Fruit fly (Drosophila melanogaster): ENCODE measurements around the gene yellow-e.
A peak's percentile ranks its signal among the peaks of the same experiment; 100 is the strongest.

dm6 chr3R:13406898-13407297 lies 8.2 kb downstream of the yellow-e start, which contains the start of gene yellow-e2:
- peak; percentile 55 for TF ChIP-seq svp (GFP tag)
- TF ChIP-seq CG6808 (GFP tag; optimal IDR thresholded peaks at IDR 0.05) = no peak
- TF ChIP-seq ss (GFP tag; optimal IDR thresholded peaks at IDR 0.05) = no peak
- no peak for TF ChIP-seq Sox102F (GFP tag; optimal IDR thresholded peaks at IDR 0.05)
- no peak for TF ChIP-seq CG3919 (GFP tag; optimal IDR thresholded peaks at IDR 0.05)

All from whole organism, prepupa.